Fruit fly (Drosophila melanogaster): ENCODE results near the gene nrv1.

Gene nrv1

DNA sequence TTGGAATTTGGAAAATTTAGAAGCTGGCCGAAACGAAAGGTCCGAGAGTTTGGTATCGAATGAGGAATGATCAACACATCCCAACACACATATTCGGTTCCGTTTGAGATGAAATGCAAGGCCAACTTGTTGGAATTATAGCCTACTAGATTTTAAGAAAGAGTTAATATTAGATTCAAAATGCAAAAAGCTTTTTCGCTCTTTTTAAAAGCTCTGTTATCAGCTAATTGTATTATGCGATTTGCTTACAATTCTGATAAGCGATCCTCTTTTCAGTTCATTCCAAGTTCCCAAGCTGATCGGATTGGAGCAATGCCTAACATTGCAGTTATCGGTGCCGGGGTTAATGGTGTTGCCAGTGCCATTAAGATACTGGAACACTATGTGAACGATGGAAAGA is 16.1 kb upstream of the nrv1 start, which contains the start of the genes CG17377 and Daao2:
Gene CG17377, minus strand, starts transcription at position 101 of the 400 bp plus-strand sequence.
Gene Daao2, plus strand, starts transcription at position 272 of the 400 bp plus-strand sequence.
- TF ChIP-seq Sp1 (GFP tag; optimal IDR thresholded peaks at IDR 0.05) (no peak), fru (GFP tag; optimal IDR thresholded peaks at IDR 0.05) (no peak), foxo (GFP tag; optimal IDR thresholded peaks at IDR 0.05) (no peak)

DNA sequence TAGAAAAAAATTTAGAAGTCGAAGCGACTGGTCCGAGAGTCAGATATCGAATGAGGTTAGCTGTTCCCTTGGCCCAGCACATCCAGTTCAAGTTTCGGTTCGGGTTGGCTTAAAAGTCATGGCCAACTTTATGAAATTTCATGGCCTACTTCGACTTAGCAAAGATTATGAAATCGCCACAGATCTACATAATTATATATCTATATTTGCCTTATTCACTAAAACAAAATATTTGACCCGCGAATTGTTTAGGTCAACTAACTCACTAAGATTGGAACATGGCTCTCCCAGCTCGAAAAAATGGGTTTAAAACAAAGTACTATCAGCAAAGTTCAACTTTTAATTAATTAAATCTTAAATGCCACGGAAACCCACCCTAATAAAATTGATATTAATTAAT is 14.1 kb upstream of the nrv1 start, which contains the start of gene CG17376:
Gene CG17376, minus strand, starts transcription at position 101 of the 400 bp plus-strand sequence.
- TF ChIP-seq N (GFP tag; optimal IDR thresholded peaks at IDR 0.05): no peak
- TF ChIP-seq pan (optimal IDR thresholded peaks at IDR 0.05): no peak
- no peak for TF ChIP-seq HLH106 (tag; optimal IDR thresholded peaks at IDR 0.05)
- TF ChIP-seq Dif (GFP tag; optimal IDR thresholded peaks at IDR 0.05; ENCODE audit: partially characterized antibody): no peak
- no peak for TF ChIP-seq CrebA (GFP tag; optimal IDR thresholded peaks at IDR 0.05; ENCODE audit: borderline replicate concordance)
- TF ChIP-seq CG9705 (GFP tag; optimal IDR thresholded peaks at IDR 0.05): no peak
- TF ChIP-seq h (GFP tag; optimal IDR thresholded peaks at IDR 0.05): no peak
- no peak for TF ChIP-seq rgr (GFP tag; optimal IDR thresholded peaks at IDR 0.05)
- no peak for TF ChIP-seq jim (GFP tag; optimal IDR thresholded peaks at IDR 0.05)
- TF ChIP-seq Rel (GFP tag; optimal IDR thresholded peaks at IDR 0.05): no peak
- TF ChIP-seq Rel (tag; optimal IDR thresholded peaks at IDR 0.05): no peak
- no peak for TF ChIP-seq lola (GFP tag; optimal IDR thresholded peaks at IDR 0.05)
- no peak for TF ChIP-seq Jra (GFP tag; optimal IDR thresholded peaks at IDR 0.05)
- TF ChIP-seq br (GFP tag; optimal IDR thresholded peaks at IDR 0.05): no peak

DNA sequence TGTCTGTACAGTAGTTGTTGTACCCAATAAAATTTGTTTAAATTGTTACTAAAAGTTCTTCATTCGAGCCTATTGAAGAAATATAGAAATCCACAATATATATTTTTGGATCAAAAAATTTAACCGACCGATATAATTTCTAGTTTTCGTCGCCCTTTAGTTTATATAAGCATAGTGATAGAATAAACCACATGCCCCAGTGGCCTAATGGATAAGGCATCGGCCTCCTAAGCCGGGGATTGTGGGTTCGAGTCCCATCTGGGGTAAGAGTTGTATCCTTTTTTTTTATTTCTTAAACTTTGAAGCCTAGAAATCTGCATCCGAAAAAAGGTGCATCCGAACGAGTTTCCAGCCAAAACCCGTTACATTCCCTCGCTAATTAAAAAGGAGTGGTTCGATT is 12.9 kb upstream of the nrv1 start:
- TF ChIP-seq Jra (GFP tag; optimal IDR thresholded peaks at IDR 0.05): no peak
- no peak for TF ChIP-seq ey (GFP tag; optimal IDR thresholded peaks at IDR 0.05)
- TF ChIP-seq CrebA (GFP tag; optimal IDR thresholded peaks at IDR 0.05; ENCODE audit: borderline replicate concordance): no peak
- TF ChIP-seq dmrt93B (GFP tag; optimal IDR thresholded peaks at IDR 0.05): no peak
- no peak for TF ChIP-seq tai (GFP tag; optimal IDR thresholded peaks at IDR 0.05)
- TF ChIP-seq Abd-B (GFP tag; optimal IDR thresholded peaks at IDR 0.05): no peak

DNA sequence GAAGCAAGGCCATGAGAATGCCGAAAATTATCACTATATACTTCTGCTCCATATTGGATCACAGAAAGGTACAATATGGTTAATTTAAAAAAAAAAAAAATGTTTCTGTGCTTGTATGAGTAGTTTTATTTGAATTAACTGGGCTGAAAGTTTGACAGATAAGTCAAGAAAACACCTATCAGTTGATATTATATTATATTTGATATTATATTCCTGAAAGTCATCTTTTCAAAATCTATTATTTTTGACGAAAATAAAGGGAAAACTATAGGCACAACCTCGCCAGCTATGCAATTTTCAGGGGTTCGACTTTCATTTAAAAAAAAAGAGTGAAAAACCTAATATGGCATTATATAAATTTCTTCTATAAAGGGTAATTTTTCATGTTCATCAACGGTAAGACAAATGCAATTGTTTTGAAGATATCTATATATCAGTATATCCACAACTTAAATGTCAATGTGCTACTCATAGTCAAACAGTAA is 12.1 kb upstream of the nrv1 start, which contains the start of the genes nrv2 and CG43610:
Gene nrv2, minus strand, starts transcription at position 101 of the 485 bp plus-strand sequence.
Gene CG43610, plus strand, starts transcription at position 435 of the 485 bp plus-strand sequence.
- TF ChIP-seq CrebA (GFP tag; optimal IDR thresholded peaks at IDR 0.05; ENCODE audit: borderline replicate concordance) (no peak), jim (GFP tag; optimal IDR thresholded peaks at IDR 0.05) (no peak), foxo (GFP tag; optimal IDR thresholded peaks at IDR 0.05) (no peak), Jra (GFP tag; optimal IDR thresholded peaks at IDR 0.05) (no peak), lola (GFP tag; optimal IDR thresholded peaks at IDR 0.05) (no peak), Myc (optimal IDR thresholded peaks at IDR 0.05) (no peak), Mio (GFP tag; optimal IDR thresholded peaks at IDR 0.05) (no peak), brk (GFP tag; optimal IDR thresholded peaks at IDR 0.05) (no peak), Abd-B (GFP tag; optimal IDR thresholded peaks at IDR 0.05) (no peak), Rel (GFP tag; optimal IDR thresholded peaks at IDR 0.05) (no peak), Rel (tag; optimal IDR thresholded peaks at IDR 0.05) (no peak), Vsx2 (GFP tag; optimal IDR thresholded peaks at IDR 0.05; ENCODE audit: partially characterized antibody) (no peak), HLH106 (tag; optimal IDR thresholded peaks at IDR 0.05) (no peak), h (GFP tag; optimal IDR thresholded peaks at IDR 0.05) (no peak), sv (GFP tag; optimal IDR thresholded peaks at IDR 0.05) (no peak), woc (GFP tag; optimal IDR thresholded peaks at IDR 0.05) (no peak), Sp1 (GFP tag; optimal IDR thresholded peaks at IDR 0.05) (no peak)

DNA sequence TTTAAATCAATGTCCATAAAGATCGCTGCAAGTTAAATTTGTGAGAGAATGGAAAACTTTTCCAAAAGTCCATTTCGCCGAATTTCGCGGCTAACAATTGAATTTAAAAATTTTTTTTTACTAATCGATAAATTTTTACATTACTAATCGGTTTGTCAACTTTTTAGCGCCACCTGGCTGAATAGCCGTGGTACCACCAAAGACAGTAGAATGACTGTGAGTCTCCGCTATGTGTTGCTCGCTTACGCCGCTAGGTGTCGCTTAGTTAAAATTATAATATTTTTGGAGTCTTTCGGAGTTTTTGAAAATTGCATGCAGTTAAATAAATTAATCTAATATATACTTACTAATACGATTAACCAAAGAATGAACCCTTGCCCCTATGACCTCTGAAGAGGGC is 10.7 kb upstream of the nrv1 start:
- TF ChIP-seq GATAd (GFP tag; optimal IDR thresholded peaks at IDR 0.05) (no peak), CrebA (GFP tag; optimal IDR thresholded peaks at IDR 0.05; ENCODE audit: borderline replicate concordance) (no peak), Sp1 (GFP tag; optimal IDR thresholded peaks at IDR 0.05) (no peak), N (GFP tag; optimal IDR thresholded peaks at IDR 0.05) (no peak), fru (GFP tag; optimal IDR thresholded peaks at IDR 0.05) (peak; percentile 10), Mio (GFP tag; optimal IDR thresholded peaks at IDR 0.05) (no peak), rgr (GFP tag; optimal IDR thresholded peaks at IDR 0.05) (peak; percentile 8), Hr78 (GFP tag; optimal IDR thresholded peaks at IDR 0.05) (no peak), tai (GFP tag; optimal IDR thresholded peaks at IDR 0.05) (peak; percentile 19), dmrt93B (GFP tag; optimal IDR thresholded peaks at IDR 0.05) (no peak), lola (GFP tag; optimal IDR thresholded peaks at IDR 0.05) (no peak), sage (GFP tag; optimal IDR thresholded peaks at IDR 0.05) (peak; percentile 35), jim (GFP tag; optimal IDR thresholded peaks at IDR 0.05) (no peak), woc (GFP tag; optimal IDR thresholded peaks at IDR 0.05) (no peak), dl (GFP tag; optimal IDR thresholded peaks at IDR 0.05; ENCODE audit: insufficient read depth in 1 of 2, partially characterized antibody in 2 of 2) (no peak), Rel (GFP tag; optimal IDR thresholded peaks at IDR 0.05) (no peak), Rel (tag; optimal IDR thresholded peaks at IDR 0.05) (no peak), Jra (GFP tag; optimal IDR thresholded peaks at IDR 0.05) (no peak), foxo (GFP tag; optimal IDR thresholded peaks at IDR 0.05) (no peak), brk (GFP tag; optimal IDR thresholded peaks at IDR 0.05) (no peak), usp (GFP tag; optimal IDR thresholded peaks at IDR 0.05) (no peak), ey (GFP tag; optimal IDR thresholded peaks at IDR 0.05) (peak; percentile 2), pan (optimal IDR thresholded peaks at IDR 0.05) (no peak), br (GFP tag; optimal IDR thresholded peaks at IDR 0.05) (peak; percentile 20), Hr83 (GFP tag; optimal IDR thresholded peaks at IDR 0.05; ENCODE audit: poor library complexity, severe bottlenecking) (peak; percentile 6), CG32264 (GFP tag; optimal IDR thresholded peaks at IDR 0.05) (no peak), Abd-B (GFP tag; optimal IDR thresholded peaks at IDR 0.05) (no peak), OdsH (GFP tag; optimal IDR thresholded peaks at IDR 0.05) (no peak), Dif (GFP tag; optimal IDR thresholded peaks at IDR 0.05; ENCODE audit: partially characterized antibody) (no peak), Dfd (GFP tag; optimal IDR thresholded peaks at IDR 0.05) (no peak), HLH106 (tag; optimal IDR thresholded peaks at IDR 0.05) (peak; percentile 18), sv (GFP tag; optimal IDR thresholded peaks at IDR 0.05) (peak; percentile 38), psq (GFP tag; optimal IDR thresholded peaks at IDR 0.05) (no peak)
